Fruit fly (Drosophila melanogaster): ENCODE measurements around the gene CG14556.
A peak's percentile ranks its signal among the peaks of the same experiment; 100 is the strongest.

CG14556 gene

DNA sequence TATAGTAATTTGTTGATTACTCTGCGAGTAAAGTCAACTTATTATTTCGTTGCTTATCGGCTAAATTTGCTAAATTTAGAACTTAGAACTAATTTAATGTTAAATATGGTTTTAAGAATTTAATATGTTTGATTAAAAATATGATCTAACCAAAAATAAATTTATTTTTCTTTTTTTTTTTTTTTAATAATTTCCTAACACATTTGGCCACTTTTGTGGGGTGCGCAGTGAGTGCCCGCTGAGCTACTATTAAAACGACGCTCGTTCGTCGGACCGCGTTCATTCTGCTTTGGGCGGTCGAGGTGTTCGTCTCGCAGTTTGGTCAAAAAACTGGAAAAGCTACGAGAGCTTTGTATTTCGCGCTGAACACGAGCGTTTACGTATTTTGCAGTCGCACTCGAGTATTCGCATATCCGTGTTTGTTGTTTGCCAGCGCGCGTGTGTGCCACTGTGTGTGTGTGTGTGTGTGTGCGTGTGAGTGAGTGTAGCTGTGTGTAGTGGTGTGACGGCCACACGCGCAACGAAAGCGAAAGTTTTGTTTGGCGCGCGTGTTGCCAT is 19.8 kb upstream of the CG14556 start, which contains the start of gene Cipc (continued):
- TF ChIP-seq CG10366 (GFP tag; IDR thresholded peaks at IDR 0.05) (no peak; the same call in none of the 2 replicates), Jarid2 (GFP tag; optimal IDR thresholded peaks at IDR 0.05) (peak; percentile 92), tna (GFP tag; IDR thresholded peaks at IDR 0.05; ENCODE audit: partially characterized antibody) (peak; percentile 44; the same call in 1 of the 2 replicates), nerfin-2 (GFP tag; IDR thresholded peaks at IDR 0.05; ENCODE audit: partially characterized antibody) (no peak), sima (GFP tag; optimal IDR thresholded peaks at IDR 0.05) (no peak), gce (GFP tag; IDR thresholded peaks at IDR 0.05) (no peak), scrt (GFP tag; optimal IDR thresholded peaks at IDR 0.05) (peak; percentile 79), CG1602 (GFP tag; optimal IDR thresholded peaks at IDR 0.05) (peak; percentile 23), Sox100B (GFP tag; optimal IDR thresholded peaks at IDR 0.05) (peak; percentile 90), CG16779 (GFP tag; IDR thresholded peaks at IDR 0.05) (peak; percentile 70; the same call in 1 of the 2 replicates), CG2116 (GFP tag; optimal IDR thresholded peaks at IDR 0.05) (peak; percentile 15), CG10147 (GFP tag; optimal IDR thresholded peaks at IDR 0.05) (peak; percentile 65), sim (GFP tag; IDR thresholded peaks at IDR 0.05) (peak; percentile 16; the same call in 1 of the 2 replicates), zfh1 (GFP tag; IDR thresholded peaks at IDR 0.05) (peak; percentile 77; the same call in 2 of the 3 replicates), CG3726 (GFP tag; IDR thresholded peaks at IDR 0.05) (peak; percentile 53; the same call in 1 of the 3 replicates), CG32767 (GFP tag; IDR thresholded peaks at IDR 0.05) (peak; percentile 39; the same call in 1 of the 2 replicates), CG31224 (GFP tag; IDR thresholded peaks at IDR 0.05) (peak; percentile 61), Hr3 (GFP tag; optimal IDR thresholded peaks at IDR 0.05) (peak; percentile 47), CG13775 (GFP tag; optimal IDR thresholded peaks at IDR 0.05) (peak; percentile 66), Fer3 (tag; optimal IDR thresholded peaks at IDR 0.05) (peak; percentile 75), emc (GFP tag; optimal IDR thresholded peaks at IDR 0.05) (no peak), mirr (GFP tag; optimal IDR thresholded peaks at IDR 0.05) (peak; percentile 69), HLHmδ (GFP tag; optimal IDR thresholded peaks at IDR 0.05) (no peak), tx (GFP tag; optimal IDR thresholded peaks at IDR 0.05) (no peak), ftz-f1 (GFP tag; optimal IDR thresholded peaks at IDR 0.05) (peak; percentile 64), B-H1 (GFP tag; IDR thresholded peaks at IDR 0.05) (peak; percentile 57), ara (GFP tag; IDR thresholded peaks at IDR 0.05) (no peak; the same call in 1 of the 2 replicates), CG16815 (GFP tag; optimal IDR thresholded peaks at IDR 0.05) (peak; percentile 35), CG1647 (GFP tag; optimal IDR thresholded peaks at IDR 0.05) (peak; percentile 77), CG6689 (GFP tag; IDR thresholded peaks at IDR 0.05) (peak; percentile 78), tio (GFP tag; optimal IDR thresholded peaks at IDR 0.05) (no peak), gcm (GFP tag; optimal IDR thresholded peaks at IDR 0.05) (peak; percentile 64), mam (GFP tag; optimal IDR thresholded peaks at IDR 0.05) (peak; percentile 25), CG17568 (GFP tag; optimal IDR thresholded peaks at IDR 0.05) (peak; percentile 29), bowl (GFP tag; IDR thresholded peaks at IDR 0.05) (no peak), so (GFP tag; IDR thresholded peaks at IDR 0.05) (peak; percentile 60; the same call in 1 of the 3 replicates), sens (GFP tag) (peak; percentile 51), Dip3 (GFP tag; optimal IDR thresholded peaks at IDR 0.05) (peak; percentile 37), org-1 (GFP tag; optimal IDR thresholded peaks at IDR 0.05) (no peak), CG4282 (GFP tag; optimal IDR thresholded peaks at IDR 0.05) (peak; percentile 7), Deaf1 (tag; optimal IDR thresholded peaks at IDR 0.05) (peak; percentile 94), CG7987 (GFP tag; optimal IDR thresholded peaks at IDR 0.05) (peak; percentile 67), ap (GFP tag; IDR thresholded peaks at IDR 0.05) (peak; percentile 48), CG12236 (GFP tag; optimal IDR thresholded peaks at IDR 0.05) (no peak), dpn (GFP tag; optimal IDR thresholded peaks at IDR 0.05) (peak; percentile 19 to 69), amos (GFP tag; IDR thresholded peaks at IDR 0.05; ENCODE audit: partially characterized antibody) (peak; percentile 42; the same call in 1 of the 2 replicates), da (GFP tag; optimal IDR thresholded peaks at IDR 0.05) (no peak), CG1832 (GFP tag; optimal IDR thresholded peaks at IDR 0.05) (no peak), CG5953 (GFP tag; IDR thresholded peaks at IDR 0.05) (peak; percentile 33; the same call in 1 of the 2 replicates), CG2712 (tag; optimal IDR thresholded peaks at IDR 0.05) (peak; percentile 82)

Data from whole organism, embryonic.